Fruit fly (Drosophila melanogaster) whole organism, embryonic: Measurements from ENCODE around the gene APC4.
A peak's percentile ranks its signal among the peaks of the same experiment; 100 is the strongest.

ENCODE experiments used
- ATbp ChIP-seq: fragments of 200-800 bp; sonication (Bioruptor generic); optimal IDR thresholded peaks from 2 replicates; lab custom pipeline; 2017; ENCODE audit warnings: missing biosample characterization, mild to moderate bottlenecking, missing genetic modification characterization, missing genetic modification reagents
- B-H1 ChIP-seq: fragments of 200-800 bp; sonication (Bioruptor generic); IDR thresholded peaks from 3 replicates; pipeline ENCODE4 v1.3.6; 2022; ENCODE audit warnings: missing biosample characterization, missing genetic modification characterization
- CG11504 ChIP-seq: fragments of 200-800 bp; sonication (Bioruptor generic); optimal IDR thresholded peaks from 3 replicates; lab custom pipeline; 2019; ENCODE audit warnings: missing biosample characterization, mild to moderate bottlenecking, missing genetic modification characterization, moderate library complexity
- CG11696 ChIP-seq: fragments of 200-800 bp; sonication (Bioruptor generic); IDR thresholded peaks from 2 replicates; pipeline ENCODE4 v1.3.6; 2022; ENCODE audit warnings: missing biosample characterization, missing genetic modification characterization
- CG12104 ChIP-seq: fragments of 200-800 bp; sonication (Bioruptor generic); optimal IDR thresholded peaks from 3 replicates; lab custom pipeline; 2016; ENCODE audit warnings: missing biosample characterization, missing genetic modification characterization
- CG12744 ChIP-seq: fragments of 200-800 bp; sonication (Bioruptor generic); optimal IDR thresholded peaks from 2 replicates; lab custom pipeline; 2016; ENCODE audit warnings: missing biosample characterization, missing genetic modification characterization
- CG13123 ChIP-seq: fragments of 200-800 bp; sonication (Bioruptor generic); optimal IDR thresholded peaks from 2 replicates; lab custom pipeline; 2016; ENCODE audit warnings: missing biosample characterization, missing genetic modification characterization
- CG15011 ChIP-seq: fragments of 200-800 bp; sonication (Bioruptor generic); optimal IDR thresholded peaks from 3 replicates; lab custom pipeline; 2018; ENCODE audit warnings: missing biosample characterization, mild to moderate bottlenecking, missing genetic modification characterization
- CG15479 ChIP-seq: fragments of 200-800 bp; sonication (Bioruptor generic); optimal IDR thresholded peaks from 3 replicates; lab custom pipeline; 2019; ENCODE audit warnings: missing biosample characterization, mild to moderate bottlenecking, missing genetic modification characterization, moderate library complexity
- CG1603 ChIP-seq: fragments of 200-800 bp; sonication (Bioruptor generic); optimal IDR thresholded peaks from 2 replicates; lab custom pipeline; 2019; ENCODE audit warnings: missing biosample characterization, mild to moderate bottlenecking, missing genetic modification characterization, moderate library complexity
- CG17829 ChIP-seq: fragments of 200-800 bp; optimal IDR thresholded peaks from 2 replicates; lab custom pipeline; 2019; ENCODE audit warnings: missing biosample characterization, mild to moderate bottlenecking, missing genetic modification characterization, moderate library complexity
- CG18619 ChIP-seq: fragments of 200-800 bp; sonication (Bioruptor generic); optimal IDR thresholded peaks from 3 replicates; lab custom pipeline; 2017; ENCODE audit warnings: missing biosample characterization, mild to moderate bottlenecking, missing genetic modification characterization
- CG18764 ChIP-seq: fragments of 200-800 bp; sonication (Bioruptor generic); optimal IDR thresholded peaks from 3 replicates; lab custom pipeline; 2016; ENCODE audit warnings: missing biosample characterization, missing genetic modification characterization
- CG3065 ChIP-seq: fragments of 200-800 bp; sonication (Bioruptor generic); optimal IDR thresholded peaks from 2 replicates; lab custom pipeline; 2016; ENCODE audit warnings: missing biosample characterization, missing genetic modification characterization
- CG33213 ChIP-seq: fragments of 200-800 bp; sonication (Bioruptor generic); optimal IDR thresholded peaks from 3 replicates; lab custom pipeline; 2016; ENCODE audit warnings: missing biosample characterization, missing genetic modification characterization
- CG3995 ChIP-seq: fragments of 200-800 bp; sonication (Bioruptor generic); optimal IDR thresholded peaks from 3 replicates; lab custom pipeline; 2016; ENCODE audit warnings: missing biosample characterization, missing genetic modification characterization
- CG4404 ChIP-seq: fragments of 200-800 bp; sonication (Bioruptor generic); IDR thresholded peaks from 2 replicates; pipeline ENCODE4 v1.3.6; 2022; ENCODE audit warnings: missing biosample characterization, missing genetic modification characterization
- CG6791 ChIP-seq: fragments of 200-800 bp; sonication (Bioruptor generic); IDR thresholded peaks from 3 replicates; pipeline ENCODE4 v1.3.6; 2022; ENCODE audit warnings: missing biosample characterization, missing genetic modification characterization; ENCODE audit not compliant: partially characterized antibody
- CG6813 ChIP-seq: fragments of 200-800 bp; sonication (Bioruptor generic); optimal IDR thresholded peaks from 2 replicates; lab custom pipeline; 2017; ENCODE audit warnings: missing biosample characterization, missing genetic modification characterization, mild to moderate bottlenecking, moderate library complexity, missing genetic modification reagents
- CG7357 ChIP-seq: fragments of 200-800 bp; sonication (Bioruptor generic); IDR thresholded peaks from 3 replicates; pipeline ENCODE4 v1.3.6; 2022; ENCODE audit warnings: missing biosample characterization, missing genetic modification characterization
- CG7372 ChIP-seq: fragments of 200-800 bp; sonication (Bioruptor generic); IDR thresholded peaks from 2 replicates; pipeline ENCODE4 v1.3.6; 2022; ENCODE audit warnings: missing biosample characterization, missing genetic modification characterization
- CG7745 ChIP-seq: fragments of 200-800 bp; sonication (Bioruptor generic); optimal IDR thresholded peaks from 2 replicates; lab custom pipeline; 2018; ENCODE audit warnings: missing biosample characterization, mild to moderate bottlenecking, missing genetic modification characterization, moderate library complexity
- CrebB ChIP-seq: fragments of 200-800 bp; sonication (Bioruptor generic); optimal IDR thresholded peaks from 3 replicates; lab custom pipeline; 2018; ENCODE audit warnings: missing biosample characterization, mild to moderate bottlenecking, missing genetic modification characterization
- Fer2 ChIP-seq: fragments of 200-800 bp; sonication (Bioruptor generic); optimal IDR thresholded peaks from 2 replicates; lab custom pipeline; 2018; ENCODE audit warnings: missing biosample characterization, mild to moderate bottlenecking, missing genetic modification characterization, moderate library complexity
- Lhr ChIP-seq: fragments of 200-800 bp; sonication (Bioruptor generic); optimal IDR thresholded peaks from 3 replicates; lab custom pipeline; 2017; ENCODE audit warnings: mild to moderate bottlenecking, missing biosample characterization, missing genetic modification reagents, missing genetic modification characterization
- Oli ChIP-seq: fragments of 200-800 bp; sonication (Bioruptor generic); optimal IDR thresholded peaks from 2 replicates; lab custom pipeline; 2018; ENCODE audit warnings: missing biosample characterization, mild to moderate bottlenecking, missing genetic modification characterization, moderate library complexity
- Optix ChIP-seq: fragments of 200-800 bp; sonication (Bioruptor generic); IDR thresholded peaks from 3 replicates; pipeline ENCODE4 v1.3.6; 2022; ENCODE audit warnings: missing biosample characterization, missing genetic modification characterization
- Pdp1 ChIP-seq, 2 experiments: fragments of 200-800 bp; sonication (Bioruptor generic); optimal IDR thresholded peaks; 3 replicates each; lab custom pipeline; 2016; ENCODE audit warnings: missing biosample characterization in 2 of 2, missing genetic modification characterization in 2 of 2, mild to moderate bottlenecking in 1 of 2, moderate library complexity in 1 of 2
- Rx ChIP-seq: fragments of 200-800 bp; sonication (Bioruptor generic); IDR thresholded peaks from 2 replicates; pipeline ENCODE4 v1.3.6; 2022; ENCODE audit warnings: missing biosample characterization, missing genetic modification characterization
- Ssrp ChIP-seq: fragments of 200-800 bp; sonication (Bioruptor generic); optimal IDR thresholded peaks from 2 replicates; lab custom pipeline; 2018; ENCODE audit warnings: missing biosample characterization, mild to moderate bottlenecking, missing genetic modification characterization, moderate library complexity
- Stat92E ChIP-seq, 3 experiments: fragments of >200 bp in 2 of 3; fragments of 200-800 bp in 1 of 3; sonication (Bioruptor generic) in 1 of 3; optimal IDR thresholded peaks; 2 replicates each; lab custom pipeline; 2017 to 2019; ENCODE audit warnings: missing biosample characterization in 3 of 3, missing genetic modification characterization in 3 of 3, mild to moderate bottlenecking in 1 of 3, moderate library complexity in 1 of 3
- Xrp1 ChIP-seq: fragments of 200-800 bp; sonication (Bioruptor generic); IDR thresholded peaks from 2 replicates; pipeline ENCODE4 v1.3.6; 2022; ENCODE audit warnings: missing biosample characterization, missing genetic modification characterization
- az2 ChIP-seq: fragments of 200-800 bp; sonication (Bioruptor generic); optimal IDR thresholded peaks from 3 replicates; lab custom pipeline; 2016; ENCODE audit warnings: missing biosample characterization, missing genetic modification characterization
- bbx ChIP-seq: fragments of 200-800 bp; sonication (Bioruptor generic); IDR thresholded peaks from 2 replicates; pipeline ENCODE4 v1.3.6; 2022; ENCODE audit warnings: missing biosample characterization, missing genetic modification characterization; ENCODE audit not compliant: partially characterized antibody
- cato ChIP-seq: fragments of 200-800 bp; sonication (Bioruptor generic); optimal IDR thresholded peaks from 2 replicates; lab custom pipeline; 2016; ENCODE audit warnings: missing biosample characterization, missing genetic modification characterization, borderline replicate concordance
- chif ChIP-seq, 2 experiments: fragments of 200-800 bp; sonication (Bioruptor generic); optimal IDR thresholded peaks; 3 replicates each; lab custom pipeline; 2016; ENCODE audit warnings: missing biosample characterization in 2 of 2, missing genetic modification characterization in 2 of 2
- corto ChIP-seq: fragments of 200-800 bp; sonication (Bioruptor generic); optimal IDR thresholded peaks from 2 replicates; lab custom pipeline; 2016; ENCODE audit warnings: missing biosample characterization, mild to moderate bottlenecking, missing genetic modification characterization, moderate library complexity
- ems ChIP-seq: fragments of 200-800 bp; sonication (Bioruptor generic); optimal IDR thresholded peaks from 3 replicates; lab custom pipeline; 2016; ENCODE audit warnings: missing biosample characterization, missing genetic modification characterization
- gro ChIP-seq: fragments of 200-800 bp; sonication (Bioruptor generic); optimal IDR thresholded peaks from 2 replicates; lab custom pipeline; 2016; ENCODE audit warnings: missing biosample characterization, missing genetic modification characterization
- ken ChIP-seq: fragments of 200-800 bp; sonication (Bioruptor generic); IDR thresholded peaks from 3 replicates; pipeline ENCODE4 v1.3.6; 2022; ENCODE audit warnings: missing biosample characterization, missing genetic modification characterization
- kni ChIP-seq: fragments of 200-800 bp; sonication (Bioruptor generic); optimal IDR thresholded peaks from 3 replicates; lab custom pipeline; 2017; ENCODE audit warnings: mild to moderate bottlenecking, missing biosample characterization, missing genetic modification reagents, missing genetic modification characterization
- nau ChIP-seq: fragments of 200-800 bp; sonication (Bioruptor generic); optimal IDR thresholded peaks from 3 replicates; lab custom pipeline; 2017; ENCODE audit warnings: missing biosample characterization, mild to moderate bottlenecking, missing genetic modification characterization, missing genetic modification reagents
- nmo ChIP-seq: fragments of 200-800 bp; sonication (Bioruptor generic); optimal IDR thresholded peaks from 2 replicates; lab custom pipeline; 2018; ENCODE audit warnings: missing biosample characterization, mild to moderate bottlenecking, missing genetic modification characterization, moderate library complexity
- prd ChIP-seq, 3 experiments: fragments of >200 bp in 2 of 3; fragments of 200-800 bp in 1 of 3; sonication (Bioruptor generic) in 1 of 3; optimal IDR thresholded peaks in 2 of 3; IDR thresholded peaks in 1 of 3; 2 replicates in 2 of 3; 3 replicates in 1 of 3; pipeline versions ENCODE4 v1.3.6 to Lab custom; 2017 to 2022; ENCODE audit warnings: missing biosample characterization in 1 of 3, missing genetic modification characterization in 1 of 3
- tin ChIP-seq: fragments of 200-800 bp; sonication (Bioruptor generic); optimal IDR thresholded peaks from 3 replicates; lab custom pipeline; 2016; ENCODE audit warnings: missing biosample characterization, missing genetic modification characterization
- tio ChIP-seq: fragments of 200-800 bp; sonication (Bioruptor generic); optimal IDR thresholded peaks from 2 replicates; lab custom pipeline; 2017; ENCODE audit warnings: missing biosample characterization, missing genetic modification characterization, inconsistent platforms
- tna ChIP-seq: fragments of 200-800 bp; sonication (Bioruptor generic); IDR thresholded peaks from 2 replicates; pipeline ENCODE4 v1.3.6; 2022; ENCODE audit warnings: missing biosample characterization, missing genetic modification characterization; ENCODE audit not compliant: partially characterized antibody
- trem ChIP-seq: fragments of 200-800 bp; optimal IDR thresholded peaks from 3 replicates; lab custom pipeline; 2019; ENCODE audit warnings: missing biosample characterization, mild to moderate bottlenecking, missing genetic modification characterization, moderate library complexity
- zfh1 ChIP-seq: fragments of 200-800 bp; sonication (Bioruptor generic); IDR thresholded peaks from 3 replicates; pipeline ENCODE4 v1.3.6; 2022; ENCODE audit warnings: missing biosample characterization, missing genetic modification characterization

Gene APC4

dm6 chrX:9046986-9047385 lies 35.7 kb upstream of the APC4 start (continued):
- TF ChIP-seq CG1603 (tag; lab: Kevin White, UChicago) (peak; percentile 48), tio (GFP tag; lab: Kevin White, UChicago) (no peak), gro (GFP tag; lab: Kevin White, UChicago) (no peak), corto (GFP tag; lab: Kevin White, UChicago) (no peak), cato (GFP tag; lab: Kevin White, UChicago) (no peak), CG17829 (tag; lab: Kevin White, UChicago) (no peak), Lhr (GFP tag; lab: Kevin White, UChicago) (no peak), ken (GFP tag; lab: Robert Waterston, UW) (peak; percentile 51; the same call in 2 of the 3 replicates), Rx (GFP tag; lab: Robert Waterston, UW) (peak; percentile 40; the same call in 1 of the 2 replicates), CG3995 (GFP tag; lab: Kevin White, UChicago) (no peak), CG11504 (tag; lab: Kevin White, UChicago) (peak; percentile 39), CG3065 (no peak), Stat92E (GFP tag; optimal IDR thresholded peaks at IDR 0.05; lab: Kevin White, UChicago) (no peak), CG12744 (GFP tag; lab: Kevin White, UChicago) (no peak), CG15011 (GFP tag; lab: Kevin White, UChicago) (no peak), nmo (GFP tag; lab: Kevin White, UChicago) (no peak), B-H1 (GFP tag; lab: Robert Waterston, UW) (peak; percentile 31; the same call in 2 of the 3 replicates), kni (GFP tag; lab: Kevin White, UChicago) (no peak), Pdp1 (GFP tag; optimal IDR thresholded peaks at IDR 0.05; lab: Kevin White, UChicago) (peak in 1 of 2 experiments; percentile 20), ems (no peak), CG33213 (GFP tag; lab: Kevin White, UChicago) (no peak), CG7745 (no peak), trem (tag; lab: Kevin White, UChicago) (no peak), Ssrp (tag; lab: Kevin White, UChicago) (peak; percentile 8), nau (GFP tag; lab: Kevin White, UChicago) (no peak), CG6813 (GFP tag; lab: Kevin White, UChicago) (no peak), bbx (no peak), CG4404 (GFP tag; lab: Robert Waterston, UW) (peak; percentile 36), tin (GFP tag; lab: Kevin White, UChicago) (no peak), chif (GFP tag; optimal IDR thresholded peaks at IDR 0.05; lab: Kevin White, UChicago) (peak in 1 of 2 experiments; percentile 3), Fer2 (tag; lab: Kevin White, UChicago) (no peak), CG18619 (no peak), CG18764 (no peak), prd (optimal IDR thresholded peaks at IDR 0.05; lab: Kevin White, UChicago) (no peak), prd (GFP tag; IDR thresholded peaks at IDR 0.05; lab: Robert Waterston, UW) (peak; percentile 73; the same call in 2 of the 3 replicates), tna (no peak), CG7357 (GFP tag; lab: Robert Waterston, UW) (0 out of 3 replicates have a peak, but pooled peaks have one; percentile 28), CG13123 (GFP tag; lab: Kevin White, UChicago) (no peak), az2 (GFP tag; lab: Kevin White, UChicago) (peak; percentile 32), CG12104 (GFP tag; lab: Kevin White, UChicago) (no peak), CG6791 (no peak), ATbp (GFP tag; lab: Kevin White, UChicago) (peak; percentile 33), CG7372 (GFP tag; lab: Robert Waterston, UW) (0 out of 2 replicates have a peak, but pooled peaks have one; percentile 9), CG11696 (GFP tag; lab: Robert Waterston, UW) (0 out of 2 replicates have a peak, but pooled peaks have one; percentile 22), CrebB (tag; lab: Kevin White, UChicago) (no peak), CG15479 (GFP tag; lab: Kevin White, UChicago) (no peak), Xrp1 (GFP tag; lab: Robert Waterston, UW) (peak; percentile 64), Optix (GFP tag; lab: Robert Waterston, UW) (peak; percentile 44; the same call in 1 of the 3 replicates), zfh1 (GFP tag; lab: Robert Waterston, UW) (peak; percentile 60; the same call in 1 of the 3 replicates), Oli (tag; lab: Kevin White, UChicago) (peak; percentile 41)
